Fruit fly (Drosophila melanogaster) whole organism, pupa: Measurements from ENCODE around the gene CG13075.
A peak's percentile ranks its signal among the peaks of the same experiment; 100 is the strongest.

Experiments used
- CG10348 ChIP-seq: fragments of 200-800 bp; sonication (Bioruptor generic); IDR thresholded peaks from 2 replicates; pipeline ENCODE4 v1.3.6; 2022; ENCODE audit warnings: missing biosample characterization, missing genetic modification characterization
- CG12605 ChIP-seq: fragments of 200-800 bp; sonication (Bioruptor generic); IDR thresholded peaks from 2 replicates; pipeline ENCODE4 v1.3.6; 2022; ENCODE audit warnings: missing biosample characterization, missing genetic modification characterization
- CG13204 ChIP-seq: fragments of 200-800 bp; sonication (Bioruptor generic); optimal IDR thresholded peaks from 2 replicates; lab custom pipeline; 2018; ENCODE audit warnings: missing biosample characterization, mild to moderate bottlenecking, missing genetic modification characterization, moderate library complexity
- CG14655 ChIP-seq: fragments of 200-800 bp; sonication (Bioruptor generic); optimal IDR thresholded peaks from 3 replicates; lab custom pipeline; 2017; ENCODE audit warnings: mild to moderate bottlenecking, missing biosample characterization, missing genetic modification reagents, missing genetic modification characterization
- CG15710 ChIP-seq: fragments of 200-800 bp; sonication (Bioruptor generic); optimal IDR thresholded peaks from 2 replicates; lab custom pipeline; 2018; ENCODE audit warnings: missing biosample characterization, mild to moderate bottlenecking, missing genetic modification characterization, moderate library complexity
- CG17806 ChIP-seq: fragments of 200-800 bp; sonication (Bioruptor generic); optimal IDR thresholded peaks from 2 replicates; lab custom pipeline; 2018; ENCODE audit warnings: missing biosample characterization, mild to moderate bottlenecking, missing genetic modification characterization, moderate library complexity
- CG32121 ChIP-seq: fragments of 200-800 bp; sonication (Bioruptor generic); IDR thresholded peaks from 2 replicates; pipeline ENCODE4 v1.3.6; 2022; ENCODE audit warnings: missing biosample characterization, missing genetic modification characterization
- CG34367 ChIP-seq: fragments of 200-800 bp; sonication (Bioruptor generic); optimal IDR thresholded peaks from 2 replicates; lab custom pipeline; 2018; ENCODE audit warnings: missing biosample characterization, mild to moderate bottlenecking, missing genetic modification characterization
- CG4496 ChIP-seq: fragments of 200-800 bp; sonication (Bioruptor generic); IDR thresholded peaks from 3 replicates; pipeline ENCODE4 v1.3.6; 2022; ENCODE audit warnings: missing biosample characterization, missing genetic modification characterization
- CG8159 ChIP-seq: fragments of 200-800 bp; sonication (Bioruptor generic); optimal IDR thresholded peaks from 3 replicates; lab custom pipeline; 2018; ENCODE audit warnings: missing biosample characterization, mild to moderate bottlenecking, missing genetic modification characterization, moderate library complexity
- CG8301 ChIP-seq: fragments of 200-800 bp; sonication (Bioruptor generic); optimal IDR thresholded peaks from 2 replicates; lab custom pipeline; 2018; ENCODE audit warnings: missing biosample characterization, mild to moderate bottlenecking, missing genetic modification characterization
- CG9948 ChIP-seq: fragments of 200-800 bp; sonication (Bioruptor generic); optimal IDR thresholded peaks from 2 replicates; lab custom pipeline; 2018; ENCODE audit warnings: missing biosample characterization, mild to moderate bottlenecking, missing genetic modification characterization, moderate library complexity
- D1 ChIP-seq: fragments of 200-800 bp; sonication (Bioruptor generic); optimal IDR thresholded peaks from 2 replicates; lab custom pipeline; 2018; ENCODE audit warnings: missing biosample characterization, mild to moderate bottlenecking, missing genetic modification characterization, moderate library complexity
- EcR ChIP-seq: fragments of 200-800 bp; sonication (Bioruptor generic); optimal IDR thresholded peaks from 3 replicates; lab custom pipeline; 2019; ENCODE audit warnings: missing biosample characterization, missing genetic modification characterization, mild to moderate bottlenecking, moderate library complexity, missing genetic modification reagents
- Ets98B ChIP-seq: fragments of 200-800 bp; sonication (Bioruptor generic); IDR thresholded peaks from 2 replicates; pipeline ENCODE4 v1.3.6; 2022; ENCODE audit warnings: missing biosample characterization, missing genetic modification characterization
- Pif1A ChIP-seq: fragments of 200-800 bp; sonication (Bioruptor generic); optimal IDR thresholded peaks from 3 replicates; lab custom pipeline; 2016; ENCODE audit warnings: missing biosample characterization, missing genetic modification characterization
- Pif1B ChIP-seq: fragments of 200-800 bp; sonication (Bioruptor generic); optimal IDR thresholded peaks from 3 replicates; lab custom pipeline; 2016; ENCODE audit warnings: missing biosample characterization, missing genetic modification characterization
- Snoo ChIP-seq: fragments of 200-800 bp; sonication (Bioruptor generic); optimal IDR thresholded peaks from 3 replicates; lab custom pipeline; 2017; ENCODE audit warnings: missing biosample characterization, mild to moderate bottlenecking, missing genetic modification characterization, inconsistent platforms
- fd96Ca ChIP-seq: fragments of 200-800 bp; sonication (Bioruptor generic); IDR thresholded peaks from 3 replicates; pipeline ENCODE4 v1.3.6; 2022; ENCODE audit warnings: missing biosample characterization, missing genetic modification characterization
- gl ChIP-seq: fragments of 200-800 bp; sonication (Bioruptor generic); optimal IDR thresholded peaks from 2 replicates; lab custom pipeline; 2018; ENCODE audit warnings: missing biosample characterization, mild to moderate bottlenecking, missing genetic modification characterization
- rn ChIP-seq: fragments of 200-800 bp; sonication (Bioruptor generic); IDR thresholded peaks from 2 replicates; pipeline ENCODE4 v1.3.6; 2022; ENCODE audit warnings: missing biosample characterization, missing genetic modification characterization

Gene CG13075

DNA sequence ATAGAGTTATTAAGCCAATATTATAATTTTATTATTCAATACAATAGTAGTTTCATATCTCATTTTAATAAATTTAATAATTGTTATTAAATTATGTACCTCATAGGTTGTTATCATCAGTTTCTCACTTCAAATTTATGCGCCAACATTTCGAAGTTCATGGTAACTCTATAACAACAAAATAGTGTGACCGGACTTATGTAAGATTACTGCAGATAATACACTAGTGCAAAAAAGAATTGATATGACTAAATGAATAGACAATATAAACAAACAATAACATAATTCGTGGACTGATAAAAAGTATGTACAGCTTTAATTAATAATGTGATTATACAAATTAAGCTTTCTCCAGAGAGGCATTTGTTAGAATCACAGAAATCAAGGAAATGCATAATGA is 38.0 kb downstream of the CG13075 start, which contains the start of gene Strump:
Strump (plus strand) TSS at position 212 of the 400 bp plus-strand sequence.
- TF ChIP-seq CG8301 (tag; lab: Kevin White, UChicago) (no peak), CG10348 (no peak), fd96Ca (GFP tag; lab: Robert Waterston, UW) (no peak), CG34367 (no peak), CG4496 (GFP tag; lab: Robert Waterston, UW) (no peak), CG13204 (GFP tag; lab: Kevin White, UChicago) (no peak), gl (tag; lab: Kevin White, UChicago) (no peak), Pif1A (GFP tag; lab: Kevin White, UChicago) (no peak), CG12605 (no peak)

DNA sequence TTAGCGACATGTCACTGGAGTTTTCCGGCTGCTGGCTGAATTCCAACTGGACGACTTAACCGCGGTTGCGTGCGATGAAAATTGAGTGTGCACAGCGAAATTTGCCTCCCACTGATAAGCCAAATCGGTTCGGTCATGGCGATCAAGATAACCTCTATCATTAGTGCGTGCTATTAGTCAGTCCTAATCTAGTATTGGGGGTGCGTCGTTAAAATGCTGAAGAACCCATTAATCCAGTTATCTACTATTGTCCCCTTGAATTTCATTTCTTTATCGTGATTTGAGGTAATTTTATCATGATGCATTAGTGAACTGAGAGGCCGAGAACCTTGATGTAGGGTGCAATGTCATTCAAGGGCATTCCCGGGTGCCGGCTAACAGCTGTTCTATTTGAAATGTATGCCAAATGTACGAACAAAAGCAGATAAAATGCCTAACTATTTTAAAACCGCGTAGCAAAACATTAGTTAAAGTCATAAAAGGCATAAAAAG is 44.7 kb downstream of the CG13075 start, which contains the start of gene Pgm1:
Pgm1 (minus strand) TSS at position 51 of the 492 bp plus-strand sequence.
- TF ChIP-seq CG10348 (peak; percentile 62), CG12605 (peak; percentile 63), Snoo (tag; lab: Kevin White, UChicago) (peak; percentile 86), D1 (tag; lab: Kevin White, UChicago) (no peak), CG15710 (tag; lab: Kevin White, UChicago) (peak; percentile 79), Ets98B (peak; percentile 68), fd96Ca (GFP tag; lab: Robert Waterston, UW) (peak; percentile 89; the same call in 2 of the 3 replicates), CG9948 (tag; lab: Kevin White, UChicago) (peak; percentile 83), EcR (GFP tag; lab: Kevin White, UChicago) (peak; percentile 71), CG17806 (tag; lab: Kevin White, UChicago) (peak; percentile 85), Pif1B (GFP tag; lab: Kevin White, UChicago) (no peak), CG4496 (GFP tag; lab: Robert Waterston, UW) (peak; percentile 87), gl (tag; lab: Kevin White, UChicago) (peak; percentile 86), CG34367 (no peak), CG32121 (GFP tag; lab: Robert Waterston, UW) (peak; percentile 77), Pif1A (GFP tag; lab: Kevin White, UChicago) (no peak), CG8159 (peak; percentile 86), CG13204 (GFP tag; lab: Kevin White, UChicago) (no peak), CG14655 (no peak), rn (GFP tag; lab: Robert Waterston, UW) (peak; percentile 75), CG8301 (tag; lab: Kevin White, UChicago) (peak; percentile 91)

DNA sequence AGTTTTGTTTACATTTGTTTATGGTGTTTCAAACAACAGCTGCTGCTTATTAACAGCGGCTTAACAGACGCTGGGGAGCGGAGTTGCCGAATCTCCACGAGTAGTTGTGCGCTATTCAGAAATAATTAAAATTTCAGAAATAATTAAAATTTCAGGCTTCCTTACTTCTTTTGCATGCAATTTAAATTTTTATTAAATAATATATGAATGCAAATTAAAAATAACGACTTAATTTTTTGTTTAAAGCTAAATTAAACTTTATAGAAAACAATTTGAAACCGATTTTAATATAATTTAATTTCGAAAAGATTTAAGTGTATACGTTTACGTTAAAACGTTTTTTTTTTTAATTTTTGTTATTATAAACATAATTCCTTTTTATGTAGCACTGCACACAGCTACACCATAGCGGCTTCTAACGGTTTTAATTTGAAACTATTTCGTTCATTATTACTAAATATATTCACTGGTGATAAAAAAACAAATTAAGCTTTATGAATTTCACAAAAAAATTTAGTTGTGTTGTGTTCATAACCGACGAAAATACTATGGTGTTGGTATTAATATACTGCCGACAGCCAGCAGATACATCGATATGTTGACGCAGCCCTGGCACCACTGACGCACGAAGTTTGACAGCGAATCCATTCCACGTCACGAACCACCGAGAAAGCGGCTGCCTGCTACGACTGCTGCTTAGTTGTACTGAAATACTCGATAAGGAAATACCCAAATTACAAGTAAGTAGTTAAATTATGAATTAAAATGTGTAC is 45.4 kb downstream of the CG13075 start, which contains the start of gene SsRbeta:
SsRbeta (plus strand) TSS at position 645 of the 773 bp plus-strand sequence.
- peak; percentile 38 for TF ChIP-seq D1 (tag; lab: Kevin White, UChicago)
- TF ChIP-seq CG8159 = peak; percentile 2
- TF ChIP-seq Pif1B (GFP tag; lab: Kevin White, UChicago) = no peak
- peak; percentile 5; the same call in 1 of the 2 replicates for TF ChIP-seq Ets98B
- no peak for TF ChIP-seq CG15710 (tag; lab: Kevin White, UChicago)
- TF ChIP-seq CG10348 = no peak
- TF ChIP-seq fd96Ca (GFP tag; lab: Robert Waterston, UW) = no peak; the same call in 2 of the 3 replicates
- TF ChIP-seq CG12605 = peak; percentile 7; the same call in 1 of the 2 replicates
- TF ChIP-seq rn (GFP tag; lab: Robert Waterston, UW) = peak; percentile 28; the same call in 1 of the 2 replicates
- TF ChIP-seq CG4496 (GFP tag; lab: Robert Waterston, UW) = peak; percentile 33; the same call in 2 of the 3 replicates
- TF ChIP-seq CG13204 (GFP tag; lab: Kevin White, UChicago) = no peak
- TF ChIP-seq CG8301 (tag; lab: Kevin White, UChicago) = no peak
- TF ChIP-seq gl (tag; lab: Kevin White, UChicago) = no peak
- no peak for TF ChIP-seq CG9948 (tag; lab: Kevin White, UChicago)
- peak; percentile 21; the same call in 1 of the 2 replicates for TF ChIP-seq CG32121 (GFP tag; lab: Robert Waterston, UW)
- no peak for TF ChIP-seq CG14655
- TF ChIP-seq CG17806 (tag; lab: Kevin White, UChicago) = no peak
- TF ChIP-seq EcR (GFP tag; lab: Kevin White, UChicago) = no peak
- peak; percentile 23 for TF ChIP-seq Snoo (tag; lab: Kevin White, UChicago)
- no peak for TF ChIP-seq CG34367
- no peak for TF ChIP-seq Pif1A (GFP tag; lab: Kevin White, UChicago)

DNA sequence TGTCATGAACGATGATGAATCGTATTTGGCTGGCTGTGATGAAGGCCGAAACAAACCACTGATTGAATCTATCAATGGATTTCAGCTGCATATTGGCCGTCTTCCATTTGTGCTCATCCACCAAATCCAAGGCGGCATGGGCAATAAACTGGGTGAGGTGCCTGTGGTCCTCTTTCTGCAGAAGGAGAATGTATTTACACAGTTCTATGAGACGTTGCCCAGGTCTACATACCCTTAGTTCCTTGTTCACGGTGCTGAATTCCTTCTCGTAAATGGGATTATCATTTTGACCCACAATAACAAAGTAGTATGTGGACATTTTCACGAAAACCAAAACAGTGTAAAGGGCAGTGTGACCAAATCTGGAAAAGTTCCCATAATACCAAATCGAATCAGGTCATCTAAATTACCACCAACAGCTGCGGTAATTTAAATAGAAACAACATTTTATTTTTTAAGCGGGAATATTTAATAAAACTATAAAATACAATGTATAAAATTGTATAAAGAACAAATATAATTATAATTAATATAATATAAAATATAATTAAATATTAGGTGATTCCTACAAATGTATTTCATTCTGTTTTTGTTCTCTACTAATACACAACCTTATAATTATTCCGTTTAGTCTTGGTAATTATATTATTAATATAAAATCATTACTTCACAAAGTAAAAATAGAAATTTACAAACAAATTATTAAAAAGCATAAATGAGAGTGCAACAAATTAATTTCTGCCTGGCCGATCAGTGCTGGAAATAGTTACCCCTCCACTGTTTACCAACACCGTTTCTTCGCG is 47.7 kb downstream of the CG13075 start, which contains the start of the genes Trs20 and elg1:
Trs20 (minus strand) TSS at position 369 of the 803 bp plus-strand sequence.
elg1 (plus strand) TSS at position 765 of the 803 bp plus-strand sequence.
- TF ChIP-seq CG9948 (tag; lab: Kevin White, UChicago) = peak; percentile 24
- TF ChIP-seq CG32121 (GFP tag; lab: Robert Waterston, UW) = peak; percentile 40; the same call in 1 of the 2 replicates
- no peak for TF ChIP-seq CG4496 (GFP tag; lab: Robert Waterston, UW)
- peak; percentile 27 for TF ChIP-seq EcR (GFP tag; lab: Kevin White, UChicago)
- peak; percentile 49 for TF ChIP-seq Snoo (tag; lab: Kevin White, UChicago)
- peak; percentile 23 for TF ChIP-seq CG34367
- no peak for TF ChIP-seq Pif1A (GFP tag; lab: Kevin White, UChicago)
- TF ChIP-seq CG10348 = no peak
- peak; percentile 10; the same call in 1 of the 2 replicates for TF ChIP-seq Ets98B
- TF ChIP-seq gl (tag; lab: Kevin White, UChicago) = no peak
- peak; percentile 60 for TF ChIP-seq CG15710 (tag; lab: Kevin White, UChicago)
- TF ChIP-seq CG17806 (tag; lab: Kevin White, UChicago) = peak; percentile 20
